Fruit fly (Drosophila melanogaster): Measurements from ENCODE around the gene Dip-C.

Dip-C gene

dm6 chr3R:12370643-12370995 is 42.9 kb downstream of the Dip-C start (continued):
- TF ChIP-seq Fer3 (tag; optimal IDR thresholded peaks at IDR 0.05) = no peak
- no peak for TF ChIP-seq otp (GFP tag; IDR thresholded peaks at IDR 0.05)
- TF ChIP-seq ac (GFP tag; optimal IDR thresholded peaks at IDR 0.05) = no peak
- TF ChIP-seq CG6654 (GFP tag; optimal IDR thresholded peaks at IDR 0.05) = no peak
- peak in 1 of 2 experiments; percentile 61 for TF ChIP-seq Hr78 (GFP tag; optimal IDR thresholded peaks at IDR 0.05)
- no peak for TF ChIP-seq kah (GFP tag; optimal IDR thresholded peaks at IDR 0.05)
- TF ChIP-seq CG12071 (GFP tag; optimal IDR thresholded peaks at IDR 0.05) = no peak
- no peak for TF ChIP-seq cas (GFP tag; IDR thresholded peaks at IDR 0.05)
- no peak for TF ChIP-seq scrt (GFP tag; optimal IDR thresholded peaks at IDR 0.05)
- TF ChIP-seq CG10543 (GFP tag; optimal IDR thresholded peaks at IDR 0.05) = peak; percentile 36
- TF ChIP-seq nom (GFP tag; optimal IDR thresholded peaks at IDR 0.05) = peak; percentile 59
- no peak for TF ChIP-seq gsb-n (tag; optimal IDR thresholded peaks at IDR 0.05)
- TF ChIP-seq pzg (GFP tag; optimal IDR thresholded peaks at IDR 0.05) = no peak
- no peak for TF ChIP-seq Scr (GFP tag; IDR thresholded peaks at IDR 0.05; ENCODE audit: partially characterized antibody)
- TF ChIP-seq CG43689 (GFP tag; IDR thresholded peaks at IDR 0.05) = no peak
- no peak for TF ChIP-seq ssp (GFP tag; IDR thresholded peaks at IDR 0.05)
- no peak for TF ChIP-seq CG32532 (GFP tag; IDR thresholded peaks at IDR 0.05)
- no peak for TF ChIP-seq H2.0 (GFP tag; IDR thresholded peaks at IDR 0.05)
- no peak for TF ChIP-seq tio (GFP tag; optimal IDR thresholded peaks at IDR 0.05)
- no peak for TF ChIP-seq E2f2 (GFP tag; IDR thresholded peaks at IDR 0.05)
- no peak for TF ChIP-seq eyg (GFP tag; optimal IDR thresholded peaks at IDR 0.05)
- TF ChIP-seq corto (GFP tag; optimal IDR thresholded peaks at IDR 0.05) = peak; percentile 66
- no peak for TF ChIP-seq klu (GFP tag; IDR thresholded peaks at IDR 0.05)
- TF ChIP-seq Med (GFP tag) = no peak
- peak; percentile 94 for TF ChIP-seq CG3163 (GFP tag; optimal IDR thresholded peaks at IDR 0.05)
- TF ChIP-seq slbo (GFP tag; IDR thresholded peaks at IDR 0.05) = no peak
- peak; percentile 64 for TF ChIP-seq CG12769 (tag; optimal IDR thresholded peaks at IDR 0.05)
- no peak for TF ChIP-seq CG15696 (tag; optimal IDR thresholded peaks at IDR 0.05)

- no peak for TF ChIP-seq Hsf (GFP tag; optimal IDR thresholded peaks at IDR 0.05)
- no peak for TF ChIP-seq CG3838 (GFP tag; optimal IDR thresholded peaks at IDR 0.05)
- TF ChIP-seq pnt (GFP tag; optimal IDR thresholded peaks at IDR 0.05) = no peak
- no peak for TF ChIP-seq Hand (GFP tag; optimal IDR thresholded peaks at IDR 0.05)
- no peak for TF ChIP-seq nmo (GFP tag; optimal IDR thresholded peaks at IDR 0.05)
- no peak for TF ChIP-seq Sry-δ (GFP tag; optimal IDR thresholded peaks at IDR 0.05)
- TF ChIP-seq ERR (GFP tag; optimal IDR thresholded peaks at IDR 0.05) = no peak
- no peak for TF ChIP-seq CG7357 (GFP tag; IDR thresholded peaks at IDR 0.05)
- TF ChIP-seq Oli (tag; optimal IDR thresholded peaks at IDR 0.05) = no peak
- TF ChIP-seq Rfx (GFP tag; IDR thresholded peaks at IDR 0.05) = no peak
- no peak for TF ChIP-seq CG4820 (GFP tag; optimal IDR thresholded peaks at IDR 0.05)
- peak; percentile 67 for TF ChIP-seq CG15696 (tag; optimal IDR thresholded peaks at IDR 0.05)
- no peak for TF ChIP-seq peb (GFP tag; IDR thresholded peaks at IDR 0.05)
- TF ChIP-seq dpn (GFP tag; optimal IDR thresholded peaks at IDR 0.05) = no peak
- TF ChIP-seq tup (GFP tag; optimal IDR thresholded peaks at IDR 0.05) = no peak
- no peak for TF ChIP-seq CG10321 (GFP tag; IDR thresholded peaks at IDR 0.05)
- no peak for TF ChIP-seq tna (GFP tag; IDR thresholded peaks at IDR 0.05; ENCODE audit: partially characterized antibody)
- no peak for TF ChIP-seq CG15514 (GFP tag; optimal IDR thresholded peaks at IDR 0.05)
- no peak for TF ChIP-seq row (GFP tag; IDR thresholded peaks at IDR 0.05)
- no peak for TF ChIP-seq tx (GFP tag; optimal IDR thresholded peaks at IDR 0.05)
- TF ChIP-seq Hmx (GFP tag; optimal IDR thresholded peaks at IDR 0.05) = no peak
- TF ChIP-seq chn (GFP tag; optimal IDR thresholded peaks at IDR 0.05) = no peak
- peak; percentile 62 for TF ChIP-seq MTF-1 (GFP tag; optimal IDR thresholded peaks at IDR 0.05; ENCODE audit: borderline replicate concordance)
- no peak for TF ChIP-seq Chrac-16 (GFP tag; optimal IDR thresholded peaks at IDR 0.05)
These were observed 43.5 kb downstream of the Dip-C start for dm6 chr3R:12369793-12370642.
